Worm (Caenorhabditis elegans): ENCODE data around the gene seb-3.

- TF ChIP-seq attf-3 (GFP tag; conservative IDR thresholded peaks at IDR 0.05) (no peak), ztf-25 (GFP tag; IDR thresholded peaks at IDR 0.05) (no peak), ceh-27 (GFP tag; optimal IDR thresholded peaks at IDR 0.05) (no peak), aptf-2 (GFP tag; conservative IDR thresholded peaks at IDR 0.05) (no peak), ztf-26 (tag; optimal IDR thresholded peaks at IDR 0.05) (no peak), Y56A3A.18 (GFP tag; IDR thresholded peaks at IDR 0.05) (no peak), T26A5.8 (tag; optimal IDR thresholded peaks at IDR 0.05) (no peak), snpc-4 (GFP tag; optimal IDR thresholded peaks at IDR 0.05) (no peak), snpc-4 (tag; optimal IDR thresholded peaks at IDR 0.05) (no peak), T07F8.4 (tag; optimal IDR thresholded peaks at IDR 0.05) (no peak), F22D6.2 (tag; optimal IDR thresholded peaks at IDR 0.05) (no peak), ama-1 (optimal IDR thresholded peaks at IDR 0.05) (no peak), ama-1 (GFP tag; optimal IDR thresholded peaks at IDR 0.05) (no peak), egrh-3 (GFP tag; IDR thresholded peaks at IDR 0.05) (no peak), atf-7 (tag; optimal IDR thresholded peaks at IDR 0.05) (no peak)
Observed at ce11 chrX:15013941-15014453, 12.1 kb upstream of the seb-3 start.

All from whole organism, young adult.